ENCODE assay signal across 4 fruit fly cellular contexts in genomic region chr3L:21846591-21846990, dm6.
TF ChIP-seq lines count a peak whose summit lies in the region.

No protein-coding gene starts in this region.

- no peak for TF ChIP-seq CTCF in whole organism, embryonic (GFP tag; optimal IDR thresholded peaks at IDR 0.05; lab: Kevin White, UChicago)

TF ChIP-seq in whole organism, adult, 20 proteins besides CTCF, POLR2A, EP300 and RAD21:
- TF ChIP-seq CG7045 (GFP tag; optimal IDR thresholded peaks at IDR 0.05; lab: Kevin White, UChicago) (peak; percentile 52), toe (GFP tag; optimal IDR thresholded peaks at IDR 0.05; lab: Kevin White, UChicago) (no peak), CG12768 (GFP tag; optimal IDR thresholded peaks at IDR 0.05; lab: Kevin White, UChicago) (peak; percentile 26), CG11617 (GFP tag; optimal IDR thresholded peaks at IDR 0.05; lab: Kevin White, UChicago) (peak; percentile 9)

TF ChIP-seq in whole organism, embryonic, 481 proteins besides CTCF, POLR2A, EP300 and RAD21:
- TF ChIP-seq Jarid2 (GFP tag; optimal IDR thresholded peaks at IDR 0.05; lab: Kevin White, UChicago): no peak
- TF ChIP-seq Drgx (GFP tag; IDR thresholded peaks at IDR 0.05; lab: Robert Waterston, UW): peak; percentile 59; the same call in 1 of the 2 replicates
- TF ChIP-seq CHES-1-like (GFP tag; optimal IDR thresholded peaks at IDR 0.05; lab: Kevin White, UChicago): no peak

TF ChIP-seq in whole organism, prepupa, 60 proteins besides CTCF, POLR2A, EP300 and RAD21:
- 0 out of 3 replicates have a peak, but pooled peaks have one; percentile 42 for TF ChIP-seq CG6163 (GFP tag; IDR thresholded peaks at IDR 0.05; lab: Robert Waterston, UW)
- TF ChIP-seq CG15336 (GFP tag; IDR thresholded peaks at IDR 0.05; lab: Robert Waterston, UW): peak; percentile 49
- peak; percentile 45; the same call in 1 of the 2 replicates for TF ChIP-seq CG11294 (GFP tag; IDR thresholded peaks at IDR 0.05; lab: Robert Waterston, UW)
- TF ChIP-seq Ets96B (tag; optimal IDR thresholded peaks at IDR 0.05; lab: Kevin White, UChicago): peak; percentile 14
- peak; percentile 58; the same call in 2 of the 3 replicates for TF ChIP-seq CG8119 (GFP tag; IDR thresholded peaks at IDR 0.05; lab: Robert Waterston, UW)
- peak in 1 of 2 experiments; percentile 6 for TF ChIP-seq ss (GFP tag; optimal IDR thresholded peaks at IDR 0.05; lab: Kevin White, UChicago)
- TF ChIP-seq fd85E (GFP tag; optimal IDR thresholded peaks at IDR 0.05; lab: Kevin White, UChicago): no peak
- TF ChIP-seq net (GFP tag; optimal IDR thresholded peaks at IDR 0.05; lab: Kevin White, UChicago): no peak
- TF ChIP-seq CG32006 (GFP tag; optimal IDR thresholded peaks at IDR 0.05; lab: Kevin White, UChicago): peak; percentile 36
- TF ChIP-seq CG4318 (GFP tag; optimal IDR thresholded peaks at IDR 0.05; lab: Kevin White, UChicago): peak; percentile 7
- peak; percentile 80 for TF ChIP-seq eg (GFP tag; IDR thresholded peaks at IDR 0.05; lab: Robert Waterston, UW)
- no peak for TF ChIP-seq Blimp-1 (GFP tag; optimal IDR thresholded peaks at IDR 0.05; lab: Kevin White, UChicago)

TF ChIP-seq in whole organism, pupa, 21 proteins besides CTCF, POLR2A, EP300 and RAD21:
- TF ChIP-seq CG8301 (tag; optimal IDR thresholded peaks at IDR 0.05; lab: Kevin White, UChicago) (peak; percentile 5), CG9948 (tag; optimal IDR thresholded peaks at IDR 0.05; lab: Kevin White, UChicago) (peak; percentile 14), fd96Ca (GFP tag; IDR thresholded peaks at IDR 0.05; lab: Robert Waterston, UW) (peak; percentile 68), CG32121 (GFP tag; IDR thresholded peaks at IDR 0.05; lab: Robert Waterston, UW) (no peak), Pif1A (GFP tag; optimal IDR thresholded peaks at IDR 0.05; lab: Kevin White, UChicago) (no peak), CG13204 (GFP tag; optimal IDR thresholded peaks at IDR 0.05; lab: Kevin White, UChicago) (no peak), CG15710 (tag; optimal IDR thresholded peaks at IDR 0.05; lab: Kevin White, UChicago) (peak; percentile 37), CG14655 (GFP tag; optimal IDR thresholded peaks at IDR 0.05; lab: Kevin White, UChicago) (peak; percentile 24), CG4496 (GFP tag; IDR thresholded peaks at IDR 0.05; lab: Robert Waterston, UW) (no peak), Pif1B (GFP tag; optimal IDR thresholded peaks at IDR 0.05; lab: Kevin White, UChicago) (no peak), CG12605 (GFP tag; IDR thresholded peaks at IDR 0.05; lab: Robert Waterston, UW) (0 out of 2 replicates have a peak, but pooled peaks have one; percentile 26), CG17806 (tag; optimal IDR thresholded peaks at IDR 0.05; lab: Kevin White, UChicago) (no peak), gl (tag; optimal IDR thresholded peaks at IDR 0.05; lab: Kevin White, UChicago) (no peak), EcR (GFP tag; optimal IDR thresholded peaks at IDR 0.05; lab: Kevin White, UChicago) (no peak), CG8159 (tag; optimal IDR thresholded peaks at IDR 0.05; lab: Kevin White, UChicago) (peak; percentile 31)
TF ChIP-seq in whole organism, pupa: peak in this region for 7.
